Fruit fly (Drosophila melanogaster) S2 (cell line): ENCODE data around the gene Rim.

Experiments used
- CG8478 ChIP-seq: fragments of >200 bp; optimal IDR thresholded peaks from 2 replicates; lab custom pipeline; 2018
- CTCF ChIP-seq, 2 experiments: fragments of >200 bp; optimal IDR thresholded peaks; 2 replicates each; lab custom pipeline; 2018

Gene Rim

dm6 chr3R:17944296-17944695 lies 27.9 kb upstream of the Rim start:
- TF ChIP-seq CTCF (optimal IDR thresholded peaks at IDR 0.05; lab: Kevin White, UChicago) (no peak), CG8478 (no peak)

- no peak for TF ChIP-seq CTCF (optimal IDR thresholded peaks at IDR 0.05; lab: Kevin White, UChicago)
These were observed 27.2 kb upstream of the Rim start for dm6 chr3R:17943359-17944232.

DNA sequence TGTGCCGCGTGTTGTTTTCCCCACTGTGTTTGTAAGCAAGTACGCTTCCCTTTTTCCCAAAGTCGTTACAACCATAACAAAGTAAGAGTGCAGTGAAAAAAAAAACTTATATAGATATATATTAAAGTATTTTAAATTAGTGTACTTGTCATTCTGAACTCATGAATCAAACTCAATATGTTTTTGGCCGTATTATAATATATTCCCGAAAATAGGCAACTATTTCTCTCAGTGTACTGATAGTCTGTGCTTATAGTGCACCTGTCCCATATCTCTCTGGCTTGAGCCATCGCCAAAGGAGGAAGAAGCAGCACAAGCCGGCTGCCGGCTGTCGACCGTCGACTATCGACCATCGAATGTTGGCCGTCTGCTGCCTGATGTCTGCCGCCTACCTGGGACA lies 24.7 kb upstream of the Rim start:
- no peak for TF ChIP-seq CG8478
- TF ChIP-seq CTCF (optimal IDR thresholded peaks at IDR 0.05; lab: Kevin White, UChicago), result no peak

dm6 chr3R:17938713-17939112 lies 22.3 kb upstream of the Rim start:
- TF ChIP-seq CG8478 (no peak), CTCF (optimal IDR thresholded peaks at IDR 0.05; lab: Kevin White, UChicago) (no peak)

- TF ChIP-seq CG8478 (no peak), CTCF (optimal IDR thresholded peaks at IDR 0.05; lab: Kevin White, UChicago) (no peak)
These were observed 18.4 kb upstream of the Rim start for dm6 chr3R:17934752-17935151.

- TF ChIP-seq CTCF (optimal IDR thresholded peaks at IDR 0.05; lab: Kevin White, UChicago), result no peak
- TF ChIP-seq CG8478, result no peak
These were observed 16.3 kb upstream of the Rim start for dm6 chr3R:17932617-17933203.

- TF ChIP-seq CTCF (optimal IDR thresholded peaks at IDR 0.05; lab: Kevin White, UChicago), result no peak
- no peak for TF ChIP-seq CG8478
These were observed 3.9 kb upstream of the Rim start for dm6 chr3R:17920265-17920664.

- TF ChIP-seq CG8478 (no peak), CTCF (optimal IDR thresholded peaks at IDR 0.05; lab: Kevin White, UChicago) (peak; percentile 83 to 89)
These were observed 2.9 kb upstream of the Rim start, which contains the start of gene cpo for dm6 chr3R:17919108-17919882. Gene cpo, plus strand, starts transcription at chr3R:17919832.

- no peak for TF ChIP-seq CG8478
- no peak for TF ChIP-seq CTCF (optimal IDR thresholded peaks at IDR 0.05; lab: Kevin White, UChicago)
These were observed 1.6 kb upstream of the Rim start for dm6 chr3R:17917871-17918499.

- TF ChIP-seq CG8478, result no peak
- no peak for TF ChIP-seq CTCF (optimal IDR thresholded peaks at IDR 0.05; lab: Kevin White, UChicago)
These were observed 5.3 kb downstream of the Rim start, which contains the start of gene CG43445 for dm6 chr3R:17911076-17911475. Gene CG43445, plus strand, starts transcription at chr3R:17911376.

DNA sequence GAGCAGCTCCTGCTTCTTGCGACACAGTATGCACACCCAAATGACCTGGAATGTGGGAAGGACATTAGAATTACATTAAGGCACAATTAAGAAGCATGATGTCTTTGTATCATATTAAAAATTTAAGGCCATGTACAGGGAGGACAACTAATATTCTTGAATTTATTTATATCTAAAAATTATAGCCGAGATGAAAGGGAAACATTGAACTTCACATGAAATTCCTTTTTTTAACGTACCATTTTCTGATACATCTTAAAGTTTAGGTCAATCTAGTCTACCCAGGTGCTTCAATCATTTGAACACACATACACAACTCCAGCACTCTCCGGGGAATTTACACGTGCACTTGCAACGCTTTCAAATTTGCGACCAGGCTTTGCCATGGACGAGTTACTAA lies 10.2 kb downstream of the Rim start, which contains the start of gene CG12347:
CG12347 (plus strand) TSS at position 301 of the 400 bp plus-strand sequence.
- TF ChIP-seq CTCF (optimal IDR thresholded peaks at IDR 0.05; lab: Kevin White, UChicago) (no peak), CG8478 (no peak)

DNA sequence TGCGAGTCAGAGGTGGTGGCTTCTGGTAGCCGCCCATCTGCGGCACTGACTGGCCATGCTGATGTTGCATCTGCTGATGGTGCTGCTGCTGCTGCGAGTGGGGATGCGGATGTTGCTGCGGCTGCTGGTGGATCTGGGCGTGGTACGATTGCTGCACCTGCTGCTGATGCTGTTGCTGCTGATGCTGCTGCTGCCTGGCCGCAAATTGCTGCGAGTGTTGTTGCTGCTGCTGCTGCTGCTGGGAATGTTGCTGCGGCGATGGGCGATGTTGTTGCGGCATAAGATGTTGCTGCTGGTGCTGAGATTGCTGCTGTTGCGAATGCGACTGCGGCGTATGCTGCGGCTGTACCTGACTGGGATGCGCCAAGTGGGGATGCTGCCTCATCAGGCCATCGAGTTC lies 11.2 kb downstream of the Rim start:
- TF ChIP-seq CG8478, result no peak

DNA sequence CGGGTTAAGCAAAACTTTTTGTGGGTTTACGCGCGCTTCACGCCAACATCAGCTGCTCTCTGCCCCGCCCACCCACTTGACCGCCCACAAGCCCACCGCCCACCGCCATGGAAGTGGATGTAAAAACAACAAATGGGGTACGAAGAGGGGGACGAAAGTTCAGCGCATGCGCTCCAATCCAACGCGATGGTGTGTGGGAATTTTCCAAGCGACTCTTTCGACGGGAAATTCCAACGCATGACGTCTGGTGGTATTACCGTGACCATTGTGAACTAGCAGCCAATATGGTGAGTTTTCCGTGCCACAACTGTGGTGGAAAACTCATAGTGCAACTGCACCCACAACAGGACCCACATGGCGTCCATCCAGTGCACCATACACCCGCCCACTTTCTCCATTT lies 14.1 kb downstream of the Rim start:
- no peak for TF ChIP-seq CG8478

DNA sequence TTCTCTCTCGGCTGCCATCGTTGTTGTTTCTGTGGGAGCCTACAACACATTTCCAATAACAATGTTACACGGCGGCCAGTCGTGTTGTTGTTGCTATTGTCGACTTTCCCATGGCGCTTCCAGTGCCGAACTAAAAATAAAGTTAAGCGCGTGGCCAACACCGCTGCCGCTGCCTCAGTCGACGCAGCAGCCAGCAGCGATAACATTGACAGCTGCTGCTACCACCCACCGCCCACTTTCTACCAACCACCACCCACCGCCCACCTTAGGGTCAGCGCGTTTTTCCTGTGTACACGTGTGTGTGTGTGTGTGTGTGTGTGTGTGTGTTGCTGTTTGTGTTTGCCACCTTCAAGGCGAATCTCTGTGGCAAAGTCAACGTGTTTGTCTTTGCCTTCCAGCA lies 15.3 kb downstream of the Rim start:
- TF ChIP-seq CG8478 (no peak), CTCF (optimal IDR thresholded peaks at IDR 0.05; lab: Kevin White, UChicago) (no peak)

DNA sequence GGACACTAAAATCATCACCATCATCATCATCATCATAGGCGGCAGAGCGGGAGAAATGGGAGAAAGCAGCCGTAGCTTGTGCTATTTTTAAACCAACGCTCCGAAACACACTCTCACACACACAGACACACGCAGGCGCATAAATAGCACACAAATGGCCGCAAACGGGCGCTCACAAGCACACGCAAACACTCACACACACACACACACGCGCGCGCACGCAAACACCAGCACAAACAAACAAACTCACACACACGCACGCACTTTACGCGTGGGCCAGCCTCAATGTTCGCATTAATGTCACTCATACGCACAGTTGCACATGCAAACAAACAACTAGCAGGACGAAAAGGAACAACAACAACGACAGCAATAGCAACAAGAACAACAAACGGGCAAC lies 18.5 kb downstream of the Rim start:
- TF ChIP-seq CG8478, result no peak
- no peak for TF ChIP-seq CTCF (optimal IDR thresholded peaks at IDR 0.05; lab: Kevin White, UChicago)
